Fruit fly (Drosophila melanogaster) whole organism, pupa: ENCODE data around the gene sgg.

Experiments
- CG10348 ChIP-seq: fragments of 200-800 bp; sonication (Bioruptor generic); IDR thresholded peaks from 2 replicates; pipeline ENCODE4 v1.3.6; 2022; ENCODE audit warnings: missing biosample characterization, missing genetic modification characterization
- CG13204 ChIP-seq: fragments of 200-800 bp; sonication (Bioruptor generic); optimal IDR thresholded peaks from 2 replicates; lab custom pipeline; 2018; ENCODE audit warnings: missing biosample characterization, mild to moderate bottlenecking, missing genetic modification characterization, moderate library complexity
- CG14655 ChIP-seq: fragments of 200-800 bp; sonication (Bioruptor generic); optimal IDR thresholded peaks from 3 replicates; lab custom pipeline; 2017; ENCODE audit warnings: mild to moderate bottlenecking, missing biosample characterization, missing genetic modification reagents, missing genetic modification characterization
- CG15710 ChIP-seq: fragments of 200-800 bp; sonication (Bioruptor generic); optimal IDR thresholded peaks from 2 replicates; lab custom pipeline; 2018; ENCODE audit warnings: missing biosample characterization, mild to moderate bottlenecking, missing genetic modification characterization, moderate library complexity
- CG17806 ChIP-seq: fragments of 200-800 bp; sonication (Bioruptor generic); optimal IDR thresholded peaks from 2 replicates; lab custom pipeline; 2018; ENCODE audit warnings: missing biosample characterization, mild to moderate bottlenecking, missing genetic modification characterization, moderate library complexity
- CG32121 ChIP-seq: fragments of 200-800 bp; sonication (Bioruptor generic); IDR thresholded peaks from 2 replicates; pipeline ENCODE4 v1.3.6; 2022; ENCODE audit warnings: missing biosample characterization, missing genetic modification characterization
- CG4496 ChIP-seq: fragments of 200-800 bp; sonication (Bioruptor generic); IDR thresholded peaks from 3 replicates; pipeline ENCODE4 v1.3.6; 2022; ENCODE audit warnings: missing biosample characterization, missing genetic modification characterization
- CG8301 ChIP-seq: fragments of 200-800 bp; sonication (Bioruptor generic); optimal IDR thresholded peaks from 2 replicates; lab custom pipeline; 2018; ENCODE audit warnings: missing biosample characterization, mild to moderate bottlenecking, missing genetic modification characterization
- D1 ChIP-seq: fragments of 200-800 bp; sonication (Bioruptor generic); optimal IDR thresholded peaks from 2 replicates; lab custom pipeline; 2018; ENCODE audit warnings: missing biosample characterization, mild to moderate bottlenecking, missing genetic modification characterization, moderate library complexity
- EcR ChIP-seq: fragments of 200-800 bp; sonication (Bioruptor generic); optimal IDR thresholded peaks from 3 replicates; lab custom pipeline; 2019; ENCODE audit warnings: missing biosample characterization, missing genetic modification characterization, mild to moderate bottlenecking, moderate library complexity, missing genetic modification reagents
- Ets98B ChIP-seq: fragments of 200-800 bp; sonication (Bioruptor generic); IDR thresholded peaks from 2 replicates; pipeline ENCODE4 v1.3.6; 2022; ENCODE audit warnings: missing biosample characterization, missing genetic modification characterization
- Snoo ChIP-seq: fragments of 200-800 bp; sonication (Bioruptor generic); optimal IDR thresholded peaks from 3 replicates; lab custom pipeline; 2017; ENCODE audit warnings: missing biosample characterization, mild to moderate bottlenecking, missing genetic modification characterization, inconsistent platforms
- gl ChIP-seq: fragments of 200-800 bp; sonication (Bioruptor generic); optimal IDR thresholded peaks from 2 replicates; lab custom pipeline; 2018; ENCODE audit warnings: missing biosample characterization, mild to moderate bottlenecking, missing genetic modification characterization
- rn ChIP-seq: fragments of 200-800 bp; sonication (Bioruptor generic); IDR thresholded peaks from 2 replicates; pipeline ENCODE4 v1.3.6; 2022; ENCODE audit warnings: missing biosample characterization, missing genetic modification characterization

dm6 chrX:2685580-2685979, 51.8 kb downstream of the sgg start, which contains the start of gene per:
- TF ChIP-seq CG14655 (GFP tag; lab: Kevin White, UChicago) (no peak), CG4496 (GFP tag; lab: Robert Waterston, UW) (no peak), Snoo (no peak), CG15710 (tag; lab: Kevin White, UChicago) (no peak), CG8301 (tag; lab: Kevin White, UChicago) (no peak), CG32121 (no peak), EcR (no peak), Ets98B (GFP tag; lab: Robert Waterston, UW) (no peak), gl (tag; lab: Kevin White, UChicago) (no peak), D1 (tag; lab: Kevin White, UChicago) (no peak), CG10348 (GFP tag; lab: Robert Waterston, UW) (no peak), CG13204 (no peak), CG17806 (tag; lab: Kevin White, UChicago) (no peak), rn (GFP tag; lab: Robert Waterston, UW) (no peak)
